Worm (Caenorhabditis elegans) whole organism, early embryonic: ENCODE measurements around the gene F46F5.14.

Experiments
- B0310.2 ChIP-seq: sonication (generic microtip); optimal IDR thresholded peaks from 2 replicates; lab custom pipeline; 2016; ENCODE audit warnings: mild to moderate bottlenecking, missing genetic modification characterization, missing compliant biosample characterization
- F13C5.2 ChIP-seq: sonication (generic microtip); optimal IDR thresholded peaks from 2 replicates; lab custom pipeline; 2017; ENCODE audit warnings: mild to moderate bottlenecking, missing genetic modification characterization, inconsistent platforms, missing compliant biosample characterization
- aly-1 ChIP-seq: sonication (generic microtip); optimal IDR thresholded peaks from 2 replicates; lab custom pipeline; 2016; ENCODE audit warnings: missing genetic modification characterization, missing compliant biosample characterization
- ama-1 ChIP-seq: fragments of 150-350 bp; optimal IDR thresholded peaks from 2 replicates; lab custom pipeline; 2014
- ceh-13 ChIP-seq: fragments of 200-800 bp; sonication (Bioruptor generic); optimal IDR thresholded peaks from 2 replicates; lab custom pipeline; 2018; ENCODE audit warnings: mild to moderate bottlenecking, missing genetic modification characterization, missing compliant biosample characterization
- ceh-36 ChIP-seq: sonication (generic microtip); optimal IDR thresholded peaks from 2 replicates; lab custom pipeline; 2016; ENCODE audit warnings: missing genetic modification characterization, inconsistent platforms, missing compliant biosample characterization
- ets-7 ChIP-seq: sonication (generic microtip); optimal IDR thresholded peaks from 2 replicates; lab custom pipeline; 2016; ENCODE audit warnings: missing genotype, missing genetic modification characterization, missing compliant biosample characterization
- flt-1 ChIP-seq: fragments of 200-800 bp; sonication (Bioruptor generic); IDR thresholded peaks from 2 replicates; pipeline ENCODE4 v1.3.6; 2022; ENCODE audit warnings: missing genetic modification characterization, missing compliant biosample characterization
- hmbx-1 ChIP-seq: sonication (generic microtip); optimal IDR thresholded peaks from 2 replicates; lab custom pipeline; 2016; ENCODE audit warnings: mild to moderate bottlenecking, missing genetic modification characterization, missing compliant biosample characterization
- hmg-4 ChIP-seq: fragments of 200-800 bp; sonication (Bioruptor generic); optimal IDR thresholded peaks from 2 replicates; lab custom pipeline; 2018; ENCODE audit warnings: mild to moderate bottlenecking, missing genetic modification characterization, missing compliant biosample characterization
- hnd-1 ChIP-seq: sonication (generic microtip); optimal IDR thresholded peaks from 2 replicates; lab custom pipeline; 2016; ENCODE audit warnings: missing genetic modification characterization, missing compliant biosample characterization
- pes-1 ChIP-seq: fragments of 200-800 bp; sonication (Bioruptor generic); IDR thresholded peaks from 2 replicates; pipeline ENCODE4 v1.3.6; 2022; ENCODE audit warnings: missing genetic modification reagents, missing genetic modification characterization, missing compliant biosample characterization
- scrt-1 ChIP-seq: fragments of 200-800 bp; sonication (Bioruptor generic); IDR thresholded peaks from 2 replicates; pipeline ENCODE4 v1.3.6; 2022; ENCODE audit warnings: missing genetic modification characterization, missing compliant biosample characterization
- sea-1 ChIP-seq: fragments of 200-800 bp; sonication (Bioruptor generic); conservative IDR thresholded peaks from 2 replicates; pipeline ENCODE4 v1.3.6; 2022; ENCODE audit warnings: missing genetic modification characterization, missing compliant biosample characterization
- tbx-11 ChIP-seq: fragments of 200-800 bp; sonication (Bioruptor generic); IDR thresholded peaks from 2 replicates; pipeline ENCODE4 v1.3.6; 2022; ENCODE audit warnings: missing genetic modification characterization, missing compliant biosample characterization
- tbx-37 ChIP-seq: fragments of 200-800 bp; sonication (Bioruptor generic); conservative IDR thresholded peaks from 2 replicates; pipeline ENCODE4 v1.3.6; 2022; ENCODE audit warnings: missing genetic modification reagents, missing genetic modification characterization, missing compliant biosample characterization
- tra-4 ChIP-seq: sonication (generic microtip); optimal IDR thresholded peaks from 2 replicates; lab custom pipeline; 2017; ENCODE audit warnings: missing genetic modification characterization, missing compliant biosample characterization

Gene F46F5.14

ce11 chrII:797445-797844 is 2.4 kb upstream of the F46F5.14 start:
- no peak for TF ChIP-seq tbx-37 (GFP tag; lab: Robert Waterston, UW)
- no peak for TF ChIP-seq hmbx-1
- TF ChIP-seq B0310.2: no peak
- no peak for TF ChIP-seq F13C5.2
- TF ChIP-seq flt-1 (GFP tag; lab: Robert Waterston, UW): no peak
- no peak for TF ChIP-seq hnd-1 (tag; lab: Kevin White, UChicago)
- TF ChIP-seq ceh-13: no peak
- TF ChIP-seq aly-1 (tag; lab: Kevin White, UChicago): no peak
- no peak for TF ChIP-seq tra-4 (tag; lab: Kevin White, UChicago)
- no peak for TF ChIP-seq ama-1 (lab: Kevin White, UChicago)
- no peak for TF ChIP-seq sea-1
- TF ChIP-seq scrt-1 (GFP tag; lab: Robert Waterston, UW): no peak
- no peak for TF ChIP-seq hmg-4 (GFP tag; lab: Kevin White, UChicago)
- TF ChIP-seq ceh-36 (tag; lab: Kevin White, UChicago): no peak
- TF ChIP-seq tbx-11 (GFP tag; lab: Robert Waterston, UW): no peak

ce11 chrII:803009-803408 is 3.2 kb downstream of the F46F5.14 start, which contains the start of gene F46F5.13:
TSS of gene F46F5.13 (plus strand) at chrII:803309.
- no peak for TF ChIP-seq tbx-11 (GFP tag; lab: Robert Waterston, UW)
- TF ChIP-seq aly-1 (tag; lab: Kevin White, UChicago): no peak
- TF ChIP-seq tra-4 (tag; lab: Kevin White, UChicago): no peak
- TF ChIP-seq B0310.2: no peak
- TF ChIP-seq tbx-37 (GFP tag; lab: Robert Waterston, UW): no peak
- TF ChIP-seq flt-1 (GFP tag; lab: Robert Waterston, UW): no peak
- TF ChIP-seq scrt-1 (GFP tag; lab: Robert Waterston, UW): no peak
- TF ChIP-seq F13C5.2: no peak
- no peak for TF ChIP-seq hmbx-1
- TF ChIP-seq ets-7: no peak
- TF ChIP-seq hmg-4 (GFP tag; lab: Kevin White, UChicago): no peak
- no peak for TF ChIP-seq sea-1
- TF ChIP-seq ceh-13: no peak
- no peak for TF ChIP-seq ceh-36 (tag; lab: Kevin White, UChicago)
- TF ChIP-seq pes-1: no peak

ce11 chrII:808457-808856 is 8.7 kb downstream of the F46F5.14 start, which contains the start of gene F46F5.11:
TSS of gene F46F5.11 (plus strand) at chrII:808757.
- no peak for TF ChIP-seq hmg-4 (GFP tag; lab: Kevin White, UChicago)
- no peak for TF ChIP-seq ama-1 (lab: Kevin White, UChicago)
- no peak for TF ChIP-seq hnd-1 (tag; lab: Kevin White, UChicago)
- no peak for TF ChIP-seq sea-1
- no peak for TF ChIP-seq tra-4 (tag; lab: Kevin White, UChicago)

ce11 chrII:812917-813316 is 13.1 kb downstream of the F46F5.14 start, which contains the start of gene F46F5.5:
TSS of gene F46F5.5 (minus strand) at chrII:813017.
- TF ChIP-seq tbx-11 (GFP tag; lab: Robert Waterston, UW) (no peak), hnd-1 (tag; lab: Kevin White, UChicago) (no peak), ets-7 (no peak), aly-1 (tag; lab: Kevin White, UChicago) (no peak), tra-4 (tag; lab: Kevin White, UChicago) (no peak), tbx-37 (GFP tag; lab: Robert Waterston, UW) (no peak), hmg-4 (GFP tag; lab: Kevin White, UChicago) (no peak), hmbx-1 (no peak), pes-1 (no peak), F13C5.2 (no peak), ama-1 (lab: Kevin White, UChicago) (no peak), B0310.2 (no peak), ceh-36 (tag; lab: Kevin White, UChicago) (no peak), flt-1 (GFP tag; lab: Robert Waterston, UW) (no peak), ceh-13 (no peak), scrt-1 (GFP tag; lab: Robert Waterston, UW) (no peak), sea-1 (no peak)

- no peak for TF ChIP-seq flt-1 (GFP tag; lab: Robert Waterston, UW)
- TF ChIP-seq tbx-37 (GFP tag; lab: Robert Waterston, UW): no peak
- TF ChIP-seq hmg-4 (GFP tag; lab: Kevin White, UChicago): no peak
- no peak for TF ChIP-seq sea-1
- TF ChIP-seq aly-1 (tag; lab: Kevin White, UChicago): no peak
- TF ChIP-seq tbx-11 (GFP tag; lab: Robert Waterston, UW): no peak
- TF ChIP-seq hnd-1 (tag; lab: Kevin White, UChicago): no peak
- TF ChIP-seq ceh-36 (tag; lab: Kevin White, UChicago): no peak
- no peak for TF ChIP-seq ceh-13
- no peak for TF ChIP-seq scrt-1 (GFP tag; lab: Robert Waterston, UW)
- TF ChIP-seq tra-4 (tag; lab: Kevin White, UChicago): no peak
- TF ChIP-seq ets-7: no peak
- TF ChIP-seq F13C5.2: no peak
Measured at ce11 chrII:814737-815136, 14.9 kb downstream of the F46F5.14 start, which contains the start of gene msrp-3. TSS of gene msrp-3 (minus strand) at chrII:814837.

ce11 chrII:820519-820918 is 20.7 kb downstream of the F46F5.14 start, which contains the start of gene F46F5.7:
TSS of gene F46F5.7 (minus strand) at chrII:820619.
- TF ChIP-seq B0310.2: no peak
- TF ChIP-seq sea-1: no peak
- TF ChIP-seq aly-1 (tag; lab: Kevin White, UChicago): no peak
- no peak for TF ChIP-seq hmbx-1
- TF ChIP-seq ets-7: no peak
- TF ChIP-seq pes-1: no peak
- no peak for TF ChIP-seq tbx-37 (GFP tag; lab: Robert Waterston, UW)
- no peak for TF ChIP-seq ama-1 (lab: Kevin White, UChicago)

ce11 chrII:821514-821913 is 21.7 kb downstream of the F46F5.14 start, which contains the start of gene F46F5.8:
TSS of gene F46F5.8 (minus strand) at chrII:821614.
- TF ChIP-seq hmg-4 (GFP tag; lab: Kevin White, UChicago) (no peak), ama-1 (lab: Kevin White, UChicago) (no peak), tbx-11 (GFP tag; lab: Robert Waterston, UW) (no peak), flt-1 (GFP tag; lab: Robert Waterston, UW) (no peak), hnd-1 (tag; lab: Kevin White, UChicago) (no peak), ceh-36 (tag; lab: Kevin White, UChicago) (no peak), scrt-1 (GFP tag; lab: Robert Waterston, UW) (no peak), tra-4 (tag; lab: Kevin White, UChicago) (no peak), hmbx-1 (no peak), F13C5.2 (no peak), ceh-13 (no peak), sea-1 (no peak)
